Worm (Caenorhabditis elegans) whole organism, young adult: ENCODE results near the gene rbm-42.

Experiments used
- B0261.1 ChIP-seq: sonication (generic microtip); optimal IDR thresholded peaks from 2 replicates; lab custom pipeline; 2016; ENCODE audit warnings: mild to moderate bottlenecking, missing genetic modification characterization, moderate library complexity, missing compliant biosample characterization
- B0336.3 ChIP-seq: fragments of 200-800 bp; sonication (Bioruptor generic); IDR thresholded peaks from 2 replicates; pipeline ENCODE4 v1.3.6; 2022; ENCODE audit warnings: missing genetic modification characterization, missing compliant biosample characterization
- C17E4.6 ChIP-seq: fragments of 200-800 bp; sonication (Bioruptor generic); IDR thresholded peaks from 2 replicates; pipeline ENCODE4 v1.3.6; 2022; ENCODE audit warnings: missing genetic modification reagents, missing genetic modification characterization, missing compliant biosample characterization
- D2030.7 ChIP-seq: fragments of 200-800 bp; sonication (Bioruptor generic); IDR thresholded peaks from 2 replicates; pipeline ENCODE4 v1.3.6; 2022; ENCODE audit warnings: missing genetic modification reagents, missing genetic modification characterization, missing compliant biosample characterization
- F33H1.4 ChIP-seq: fragments of 200-800 bp; sonication (Bioruptor generic); IDR thresholded peaks from 2 replicates; pipeline ENCODE4 v1.3.6; 2022; ENCODE audit warnings: missing genetic modification reagents, missing genetic modification characterization, missing compliant biosample characterization
- F39B2.1 ChIP-seq: fragments of 200-800 bp; sonication (Bioruptor generic); IDR thresholded peaks from 2 replicates; pipeline ENCODE4 v1.3.6; 2022; ENCODE audit warnings: missing genetic modification reagents, missing genetic modification characterization, missing compliant biosample characterization
- F49E8.2 ChIP-seq: sonication (generic microtip); optimal IDR thresholded peaks from 3 replicates; lab custom pipeline; 2017; ENCODE audit warnings: missing genetic modification characterization, mild to moderate bottlenecking, missing compliant biosample characterization, antibody characterized with exemption, moderate library complexity; ENCODE audit not compliant: insufficient read depth
- F52B5.7 ChIP-seq: sonication (generic microtip); optimal IDR thresholded peaks from 2 replicates; lab custom pipeline; 2016; ENCODE audit warnings: mild to moderate bottlenecking, missing genetic modification characterization, missing compliant biosample characterization
- F57C9.4 ChIP-seq: sonication (generic microtip); optimal IDR thresholded peaks from 2 replicates; lab custom pipeline; 2017; ENCODE audit warnings: mild to moderate bottlenecking, missing genetic modification characterization, missing compliant biosample characterization
- K11D2.4 ChIP-seq: fragments of 200-800 bp; sonication (Bioruptor generic); IDR thresholded peaks from 2 replicates; pipeline ENCODE4 v1.3.6; 2022; ENCODE audit warnings: missing genetic modification reagents, missing genetic modification characterization, missing compliant biosample characterization
- T26A5.8 ChIP-seq: sonication (generic microtip); optimal IDR thresholded peaks from 2 replicates; lab custom pipeline; 2016; ENCODE audit warnings: missing genetic modification characterization, missing compliant biosample characterization
- aptf-2 ChIP-seq: fragments of 200-800 bp; sonication (Bioruptor generic); conservative IDR thresholded peaks from 2 replicates; pipeline ENCODE4 v1.3.6; 2022; ENCODE audit warnings: missing genetic modification reagents, missing genetic modification characterization, missing compliant biosample characterization
- attf-3 ChIP-seq: fragments of 200-800 bp; sonication (Bioruptor generic); conservative IDR thresholded peaks from 2 replicates; pipeline ENCODE4 v1.3.6; 2022; ENCODE audit warnings: missing genetic modification reagents, missing genetic modification characterization, missing compliant biosample characterization
- ceh-40 ChIP-seq: fragments of 200-800 bp; sonication (Bioruptor generic); IDR thresholded peaks from 2 replicates; pipeline ENCODE4 v1.3.6; 2022; ENCODE audit warnings: missing genetic modification characterization, missing compliant biosample characterization
- ceh-91 ChIP-seq: fragments of 200-800 bp; sonication (Bioruptor generic); IDR thresholded peaks from 2 replicates; pipeline ENCODE4 v1.3.6; 2022; ENCODE audit warnings: missing genetic modification reagents, missing genetic modification characterization, missing compliant biosample characterization
- dox-1 ChIP-seq: fragments of 200-800 bp; sonication (Bioruptor generic); IDR thresholded peaks from 2 replicates; pipeline ENCODE4 v1.3.6; 2022; ENCODE audit warnings: missing genetic modification reagents, missing genetic modification characterization, missing compliant biosample characterization
- dpl-1 ChIP-seq: fragments of 150-350 bp; optimal IDR thresholded peaks from 2 replicates; lab custom pipeline; 2014; ENCODE audit warnings: missing biosample characterization, missing genetic modification reagents, missing genetic modification characterization
- efl-1 ChIP-seq: fragments of 150-350 bp; optimal IDR thresholded peaks from 2 replicates; lab custom pipeline; 2014; ENCODE audit warnings: missing biosample characterization, missing genetic modification reagents, missing genetic modification characterization
- egl-44 ChIP-seq: fragments of 200-800 bp; sonication (Bioruptor generic); IDR thresholded peaks from 2 replicates; pipeline ENCODE4 v1.3.6; 2022; ENCODE audit warnings: missing genetic modification reagents, missing genetic modification characterization, missing compliant biosample characterization
- ekl-4 ChIP-seq: fragments of 200-800 bp; sonication (Bioruptor generic); IDR thresholded peaks from 2 replicates; pipeline ENCODE4 v1.3.6; 2022; ENCODE audit warnings: missing genetic modification reagents, missing genetic modification characterization, missing compliant biosample characterization
- ets-4 ChIP-seq: fragments of 200-800 bp; sonication (Bioruptor generic); optimal IDR thresholded peaks from 2 replicates; lab custom pipeline; 2018; ENCODE audit warnings: mild to moderate bottlenecking, missing genetic modification characterization, missing compliant biosample characterization
- gei-17 ChIP-seq: fragments of 200-800 bp; sonication (Bioruptor generic); optimal IDR thresholded peaks from 2 replicates; lab custom pipeline; 2018; ENCODE audit warnings: mild to moderate bottlenecking, missing genetic modification characterization, missing compliant biosample characterization
- him-1 ChIP-seq: sonication (generic microtip); optimal IDR thresholded peaks from 2 replicates; lab custom pipeline; 2016; ENCODE audit warnings: missing genotype, missing genetic modification reagents, missing genetic modification characterization, missing compliant biosample characterization
- hmg-1.2 ChIP-seq: fragments of 200-800 bp; sonication (Bioruptor generic); IDR thresholded peaks from 2 replicates; pipeline ENCODE4 v1.3.6; 2022; ENCODE audit warnings: missing genetic modification reagents, missing genetic modification characterization, missing compliant biosample characterization
- lag-1 ChIP-seq: fragments of 200-800 bp; sonication (Bioruptor generic); IDR thresholded peaks from 2 replicates; pipeline ENCODE4 v1.3.6; 2022; ENCODE audit warnings: missing genetic modification reagents, missing genetic modification characterization, missing compliant biosample characterization
- lin-26 ChIP-seq: fragments of 200-800 bp; sonication (Bioruptor generic); IDR thresholded peaks from 2 replicates; pipeline ENCODE4 v1.3.6; 2022; ENCODE audit warnings: missing genetic modification reagents, missing genetic modification characterization, missing compliant biosample characterization
- lin-35 ChIP-seq, 3 experiments: fragments of 150-350 bp in 2 of 3; sonication (generic microtip) in 1 of 3; optimal IDR thresholded peaks; 2 replicates each; lab custom pipeline; 2014 to 2018; ENCODE audit warnings: missing biosample characterization in 3 of 3, missing genetic modification characterization in 3 of 3, missing genetic modification reagents in 3 of 3
- lin-54 ChIP-seq: fragments of 200-800 bp; sonication (Bioruptor generic); optimal IDR thresholded peaks from 2 replicates; lab custom pipeline; 2018; ENCODE audit warnings: mild to moderate bottlenecking, missing genetic modification characterization, missing compliant biosample characterization
- lsl-1 ChIP-seq: fragments of 200-800 bp; sonication (Bioruptor generic); optimal IDR thresholded peaks from 2 replicates; lab custom pipeline; 2018; ENCODE audit warnings: mild to moderate bottlenecking, missing genetic modification characterization, moderate library complexity, missing compliant biosample characterization
- madf-10 ChIP-seq: sonication (generic microtip); optimal IDR thresholded peaks from 2 replicates; lab custom pipeline; 2016; ENCODE audit warnings: mild to moderate bottlenecking, missing genetic modification characterization, missing compliant biosample characterization
- madf-6 ChIP-seq: fragments of 200-800 bp; sonication (Bioruptor generic); IDR thresholded peaks from 2 replicates; pipeline ENCODE4 v1.3.6; 2022; ENCODE audit warnings: missing genetic modification reagents, missing genetic modification characterization, missing compliant biosample characterization
- madf-8 ChIP-seq: fragments of 200-800 bp; sonication (Bioruptor generic); conservative IDR thresholded peaks from 2 replicates; pipeline ENCODE4 v1.3.6; 2022; ENCODE audit warnings: missing genetic modification reagents, missing genetic modification characterization, missing compliant biosample characterization
- mcd-1 ChIP-seq: fragments of 200-800 bp; sonication (Bioruptor generic); IDR thresholded peaks from 2 replicates; pipeline ENCODE4 v1.3.6; 2022; ENCODE audit warnings: missing genetic modification reagents, missing genetic modification characterization, missing compliant biosample characterization
- nfya-2 ChIP-seq: fragments of 200-800 bp; sonication (Bioruptor generic); IDR thresholded peaks from 2 replicates; pipeline ENCODE4 v1.3.6; 2022; ENCODE audit warnings: missing genetic modification reagents, missing genetic modification characterization, missing compliant biosample characterization
- nfyb-1 ChIP-seq: fragments of 200-800 bp; sonication (Bioruptor generic); IDR thresholded peaks from 2 replicates; pipeline ENCODE4 v1.3.6; 2022; ENCODE audit warnings: missing genetic modification reagents, missing genetic modification characterization, missing compliant biosample characterization
- nhr-179 ChIP-seq: sonication (generic microtip); optimal IDR thresholded peaks from 2 replicates; lab custom pipeline; 2016; ENCODE audit warnings: mild to moderate bottlenecking, missing genetic modification characterization, missing compliant biosample characterization
- rec-8 ChIP-seq, 2 experiments: sonication (generic microtip); optimal IDR thresholded peaks; 2 replicates each; lab custom pipeline; 2016; ENCODE audit warnings: mild to moderate bottlenecking in 2 of 2, missing genetic modification characterization in 2 of 2, missing genetic modification reagents in 2 of 2, missing genotype in 2 of 2, missing biosample characterization in 1 of 2, missing compliant biosample characterization in 1 of 2, moderate library complexity in 1 of 2
- snpc-3.4 ChIP-seq: sonication (generic microtip); optimal IDR thresholded peaks from 2 replicates; lab custom pipeline; 2017; ENCODE audit warnings: missing genetic modification characterization, mild to moderate bottlenecking, missing compliant biosample characterization, antibody characterized with exemption, moderate library complexity, missing genotype, missing genetic modification reagents
- somi-1 ChIP-seq: fragments of 200-800 bp; sonication (Bioruptor generic); optimal IDR thresholded peaks from 2 replicates; lab custom pipeline; 2018; ENCODE audit warnings: mild to moderate bottlenecking, missing genetic modification characterization, missing compliant biosample characterization
- tlf-1 ChIP-seq: fragments of 200-800 bp; sonication (Bioruptor generic); optimal IDR thresholded peaks from 2 replicates; lab custom pipeline; 2018; ENCODE audit warnings: mild to moderate bottlenecking, missing genetic modification characterization, missing compliant biosample characterization
- unc-130 ChIP-seq: sonication (generic microtip); optimal IDR thresholded peaks from 2 replicates; lab custom pipeline; 2016; ENCODE audit warnings: missing genetic modification reagents, missing genetic modification characterization, missing compliant biosample characterization
- xnd-1 ChIP-seq: sonication (generic microtip); optimal IDR thresholded peaks from 2 replicates; lab custom pipeline; 2016; ENCODE audit warnings: missing genotype, missing genetic modification reagents, missing genetic modification characterization, missing compliant biosample characterization

The rbm-42 gene

ce11 chrIII:5185620-5186019 is 32.6 kb upstream of the rbm-42 start, which contains the start of gene pup-2 (continued):
- TF ChIP-seq ceh-91 (GFP tag; lab: Robert Waterston, UW) (no peak), gei-17 (no peak), B0261.1 (no peak), F49E8.2 (no peak)

ce11 chrIII:5183372-5183771 is 30.3 kb upstream of the rbm-42 start:
- TF ChIP-seq F57C9.4 (tag; lab: Kevin White, UChicago) (no peak), attf-3 (GFP tag; lab: Robert Waterston, UW) (no peak), nhr-179 (no peak), ceh-40 (no peak), madf-10 (tag; lab: Kevin White, UChicago) (no peak), lag-1 (no peak), T26A5.8 (tag; lab: Kevin White, UChicago) (no peak), lin-35 (GFP tag; optimal IDR thresholded peaks at IDR 0.05; lab: Kevin White, UChicago) (no peak), somi-1 (GFP tag; lab: Kevin White, UChicago) (no peak), unc-130 (GFP tag; lab: Kevin White, UChicago) (no peak)
- TF ChIP-seq, all 124 proteins: peak for 0

- TF ChIP-seq K11D2.4 (GFP tag; lab: Robert Waterston, UW) (no peak), snpc-3.4 (tag; lab: Kevin White, UChicago) (no peak), F52B5.7 (tag; lab: Kevin White, UChicago) (no peak), rec-8 (tag; optimal IDR thresholded peaks at IDR 0.05; lab: Kevin White, UChicago) (no peak), hmg-1.2 (peak; percentile 74; the same call in 1 of the 2 replicates), nfyb-1 (no peak)
These were observed 28.6 kb upstream of the rbm-42 start for ce11 chrIII:5181641-5182040.

ce11 chrIII:5181217-5181616 is 28.2 kb upstream of the rbm-42 start:
- peak; percentile 26; the same call in 1 of the 2 replicates for TF ChIP-seq F33H1.4 (GFP tag; lab: Robert Waterston, UW)
- TF ChIP-seq efl-1: peak; percentile 86
- no peak for TF ChIP-seq C17E4.6 (GFP tag; lab: Robert Waterston, UW)
- TF ChIP-seq madf-8 (GFP tag; lab: Robert Waterston, UW): peak; percentile 68
- TF ChIP-seq egl-44 (GFP tag; lab: Robert Waterston, UW): no peak
- TF ChIP-seq xnd-1: peak; percentile 64
- peak; percentile 86 for TF ChIP-seq madf-6 (GFP tag; lab: Robert Waterston, UW)
- TF ChIP-seq ekl-4 (GFP tag; lab: Robert Waterston, UW): peak; percentile 54; the same call in 1 of the 2 replicates
- TF ChIP-seq mcd-1 (GFP tag; lab: Robert Waterston, UW): peak; percentile 47; the same call in 1 of the 2 replicates
- no peak for TF ChIP-seq F39B2.1 (GFP tag; lab: Robert Waterston, UW)
- peak; percentile 67 for TF ChIP-seq D2030.7 (GFP tag; lab: Robert Waterston, UW)
- peak; percentile 66 for TF ChIP-seq dox-1
- no peak for TF ChIP-seq B0336.3 (GFP tag; lab: Robert Waterston, UW)
- 0 out of 2 replicates have a peak, but pooled peaks have one; percentile 45 for TF ChIP-seq aptf-2 (GFP tag; lab: Robert Waterston, UW)
- TF ChIP-seq dpl-1 (GFP tag; lab: Kevin White, UChicago): peak; percentile 12
- peak; percentile 67 for TF ChIP-seq lsl-1
- no peak for TF ChIP-seq nfya-2
- no peak for TF ChIP-seq ets-4 (GFP tag; lab: Kevin White, UChicago)
- peak; percentile 67 for TF ChIP-seq ceh-91 (GFP tag; lab: Robert Waterston, UW)
- TF ChIP-seq lin-26 (GFP tag; lab: Robert Waterston, UW): 0 out of 2 replicates have a peak, but pooled peaks have one; percentile 47
- no peak for TF ChIP-seq hmg-1.2
- peak; percentile 45 for TF ChIP-seq lin-54 (GFP tag; lab: Kevin White, UChicago)
- peak; percentile 17 for TF ChIP-seq him-1 (tag; lab: Kevin White, UChicago)
- TF ChIP-seq tlf-1 (GFP tag; lab: Kevin White, UChicago): peak; percentile 52
- TF ChIP-seq, all 124 proteins: peak for 17
